Worm (Caenorhabditis elegans): ENCODE data around the gene F40G9.12.

Gene F40G9.12

ce11 chrIII:168376-168775, 3.3 kb upstream of the F40G9.12 start:
- TF ChIP-seq elt-4 (tag; optimal IDR thresholded peaks at IDR 0.05), result peak; percentile 35

ce11 chrIII:169478-169877, 2.2 kb upstream of the F40G9.12 start, which contains the start of gene F40G9.18:
TSS of gene F40G9.18 (minus strand) at chrIII:169578.
- no peak for TF ChIP-seq pat-9 (tag; optimal IDR thresholded peaks at IDR 0.05)
- TF ChIP-seq fax-1 (tag; optimal IDR thresholded peaks at IDR 0.05), result no peak
- no peak for TF ChIP-seq lim-6 (tag; optimal IDR thresholded peaks at IDR 0.05)
- no peak for TF ChIP-seq eyg-1 (tag; optimal IDR thresholded peaks at IDR 0.05)
- no peak for TF ChIP-seq elt-2 (tag; optimal IDR thresholded peaks at IDR 0.05)
- TF ChIP-seq sdc-2 (tag; optimal IDR thresholded peaks at IDR 0.05), result no peak
- no peak for TF ChIP-seq tbx-2 (tag; optimal IDR thresholded peaks at IDR 0.05)
- no peak for TF ChIP-seq rnt-1 (tag; optimal IDR thresholded peaks at IDR 0.05)
- no peak for TF ChIP-seq ceh-14 (tag; optimal IDR thresholded peaks at IDR 0.05)
- TF ChIP-seq C38D4.7 (GFP tag; optimal IDR thresholded peaks at IDR 0.05), result no peak
- TF ChIP-seq ceh-30 (tag; optimal IDR thresholded peaks at IDR 0.05), result no peak
- TF ChIP-seq unc-3 (GFP tag; conservative IDR thresholded peaks at IDR 0.05), result no peak
- TF ChIP-seq unc-3 (tag; optimal IDR thresholded peaks at IDR 0.05), result no peak
- no peak for TF ChIP-seq pag-3 (tag; optimal IDR thresholded peaks at IDR 0.05; ENCODE audit: borderline replicate concordance)
- TF ChIP-seq lin-11 (tag; optimal IDR thresholded peaks at IDR 0.05), result no peak
- no peak for TF ChIP-seq syd-9 (tag; optimal IDR thresholded peaks at IDR 0.05)

DNA sequence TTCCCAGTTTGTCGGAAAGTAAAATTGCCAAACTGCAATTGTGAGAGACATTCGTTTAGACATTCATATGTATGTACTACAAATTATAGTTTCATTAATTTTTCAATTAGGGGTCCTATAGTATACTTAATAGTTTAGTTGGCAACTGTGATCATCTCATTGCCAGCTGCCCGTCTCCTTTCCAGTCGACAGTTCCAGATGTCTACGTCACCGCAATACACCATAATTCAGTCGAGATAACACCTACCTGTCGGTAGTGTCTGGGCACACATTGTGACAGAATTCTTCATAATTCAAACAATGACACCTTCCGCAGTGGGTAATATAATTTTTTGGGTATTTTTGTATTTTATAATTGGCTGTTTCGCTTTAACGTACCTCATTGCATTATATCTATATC, 1.9 kb downstream of the F40G9.12 start, which contains the start of gene F40G9.19:
Gene F40G9.19 (plus strand): TSS at position 301 of the 400 bp plus-strand sequence.
- TF ChIP-seq ceh-2 (tag; optimal IDR thresholded peaks at IDR 0.05) (no peak), dve-1 (tag; optimal IDR thresholded peaks at IDR 0.05) (no peak), rnt-1 (tag; optimal IDR thresholded peaks at IDR 0.05) (no peak), ceh-18 (tag; optimal IDR thresholded peaks at IDR 0.05) (no peak), ceh-45 (GFP tag; IDR thresholded peaks at IDR 0.05) (no peak), ceh-6 (GFP tag; optimal IDR thresholded peaks at IDR 0.05) (no peak), ama-1 (optimal IDR thresholded peaks at IDR 0.05) (no peak), unc-42 (tag; optimal IDR thresholded peaks at IDR 0.05) (no peak), hlh-6 (tag; optimal IDR thresholded peaks at IDR 0.05) (no peak), ceh-19 (GFP tag; optimal IDR thresholded peaks at IDR 0.05) (no peak), madf-2 (tag; optimal IDR thresholded peaks at IDR 0.05) (no peak), C38D4.7 (GFP tag; optimal IDR thresholded peaks at IDR 0.05) (no peak)

- TF ChIP-seq eyg-1 (tag; optimal IDR thresholded peaks at IDR 0.05), result no peak
- no peak for TF ChIP-seq unc-86 (tag; optimal IDR thresholded peaks at IDR 0.05)
- TF ChIP-seq fax-1 (tag; optimal IDR thresholded peaks at IDR 0.05), result no peak
- no peak for TF ChIP-seq ztf-16 (tag; optimal IDR thresholded peaks at IDR 0.05)
- no peak for TF ChIP-seq dmd-4 (tag; optimal IDR thresholded peaks at IDR 0.05; ENCODE audit: borderline replicate concordance)
- no peak for TF ChIP-seq ttx-3 (tag; optimal IDR thresholded peaks at IDR 0.05)
- TF ChIP-seq ama-1 (optimal IDR thresholded peaks at IDR 0.05), result no peak
- no peak for TF ChIP-seq T23F11.4 (GFP tag; optimal IDR thresholded peaks at IDR 0.05)
- no peak for TF ChIP-seq elt-2 (tag; optimal IDR thresholded peaks at IDR 0.05)
- TF ChIP-seq K09A11.1 (tag; optimal IDR thresholded peaks at IDR 0.05; ENCODE audit: insufficient read depth), result no peak
- no peak for TF ChIP-seq hlh-6 (tag; optimal IDR thresholded peaks at IDR 0.05)
- no peak for TF ChIP-seq sdc-2 (tag; optimal IDR thresholded peaks at IDR 0.05)
- no peak for TF ChIP-seq sox-4 (tag; optimal IDR thresholded peaks at IDR 0.05)
- no peak for TF ChIP-seq C38D4.7 (GFP tag; optimal IDR thresholded peaks at IDR 0.05)
- TF ChIP-seq pha-2 (tag; optimal IDR thresholded peaks at IDR 0.05), result no peak
- no peak for TF ChIP-seq F13H6.1 (tag; optimal IDR thresholded peaks at IDR 0.05)
- TF ChIP-seq pqm-1 (tag; optimal IDR thresholded peaks at IDR 0.05), result no peak
- TF ChIP-seq hlh-8 (tag; optimal IDR thresholded peaks at IDR 0.05), result no peak
Measured at ce11 chrIII:175733-176132, 4.1 kb downstream of the F40G9.12 start, which contains the start of gene clec-148. TSS of gene clec-148 (minus strand) at chrIII:175833.

Measured in whole organism, late embryonic.